Fruit fly (Drosophila melanogaster): ENCODE data around the gene Tsp29Fa.

DNA sequence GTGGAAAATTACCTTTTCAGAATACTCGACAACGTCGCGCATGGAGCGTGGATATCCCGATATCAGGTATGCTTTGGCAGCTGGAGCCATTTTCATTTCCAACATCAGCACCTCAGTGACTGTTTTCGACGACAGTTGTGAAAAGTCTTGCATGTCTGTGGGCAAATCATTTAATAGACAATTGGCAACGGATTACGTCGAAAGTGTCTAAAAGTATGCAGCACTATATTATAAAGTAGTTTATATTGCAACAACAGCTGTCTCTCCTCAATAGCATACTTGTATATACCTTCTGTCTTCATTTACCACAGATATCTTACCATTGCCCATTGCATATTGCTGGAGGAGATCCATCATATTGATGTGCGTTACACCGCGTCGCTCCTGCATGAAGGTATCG, 39.1 kb downstream of the Tsp29Fa start:
- TF ChIP-seq CTCF (optimal IDR thresholded peaks at IDR 0.05) (no peak), CG8478 (optimal IDR thresholded peaks at IDR 0.05) (no peak)
